Fruit fly (Drosophila melanogaster) whole organism, embryonic: ENCODE measurements around the gene Scox.
A peak's percentile ranks its signal among the peaks of the same experiment; 100 is the strongest.

Source experiments
- CG10209 ChIP-seq: fragments of 200-800 bp; sonication (Bioruptor generic); optimal IDR thresholded peaks from 3 replicates; lab custom pipeline; 2017; ENCODE audit warnings: missing biosample characterization, mild to moderate bottlenecking, missing genetic modification characterization, missing genetic modification reagents
- CG10431 ChIP-seq: fragments of 200-800 bp; sonication (Bioruptor generic); optimal IDR thresholded peaks from 3 replicates; lab custom pipeline; 2018; ENCODE audit warnings: missing biosample characterization, mild to moderate bottlenecking, missing genetic modification characterization
- CG11085 ChIP-seq: fragments of 200-800 bp; sonication (Bioruptor generic); IDR thresholded peaks from 2 replicates; pipeline ENCODE4 v1.3.6; 2022; ENCODE audit warnings: missing biosample characterization, missing genetic modification characterization
- CG11247 ChIP-seq: fragments of 200-800 bp; sonication (Bioruptor generic); IDR thresholded peaks from 2 replicates; pipeline ENCODE4 v1.3.6; 2022; ENCODE audit warnings: missing biosample characterization, missing genetic modification characterization
- CG13894 ChIP-seq: fragments of 200-800 bp; sonication (Bioruptor generic); optimal IDR thresholded peaks from 3 replicates; lab custom pipeline; 2018; ENCODE audit warnings: missing biosample characterization, mild to moderate bottlenecking, missing genetic modification characterization, moderate library complexity
- CG16863 ChIP-seq: fragments of 200-800 bp; sonication (Bioruptor generic); optimal IDR thresholded peaks from 3 replicates; lab custom pipeline; 2016; ENCODE audit warnings: missing biosample characterization, missing genetic modification characterization
- CG2712 ChIP-seq: fragments of 200-800 bp; optimal IDR thresholded peaks from 3 replicates; lab custom pipeline; 2019; ENCODE audit warnings: missing biosample characterization, mild to moderate bottlenecking, missing genetic modification characterization, moderate library complexity
- CG3065 ChIP-seq: fragments of 200-800 bp; sonication (Bioruptor generic); optimal IDR thresholded peaks from 2 replicates; lab custom pipeline; 2016; ENCODE audit warnings: missing biosample characterization, missing genetic modification characterization
- CG6175 ChIP-seq: fragments of 200-800 bp; sonication (Bioruptor generic); IDR thresholded peaks from 3 replicates; pipeline ENCODE4 v1.3.6; 2022; ENCODE audit warnings: missing biosample characterization, missing genetic modification characterization
- CG6254 ChIP-seq: fragments of 200-800 bp; sonication (Bioruptor generic); optimal IDR thresholded peaks from 3 replicates; lab custom pipeline; 2017; ENCODE audit warnings: mild to moderate bottlenecking, missing biosample characterization, missing genetic modification reagents, missing genetic modification characterization
- CG6272 ChIP-seq: fragments of 200-800 bp; sonication (Bioruptor generic); IDR thresholded peaks from 2 replicates; pipeline ENCODE4 v1.3.6; 2022; ENCODE audit warnings: missing biosample characterization, missing genetic modification characterization
- CG7745 ChIP-seq: fragments of 200-800 bp; sonication (Bioruptor generic); optimal IDR thresholded peaks from 2 replicates; lab custom pipeline; 2018; ENCODE audit warnings: missing biosample characterization, mild to moderate bottlenecking, missing genetic modification characterization, moderate library complexity
- CG8089 ChIP-seq: fragments of 200-800 bp; sonication (Bioruptor generic); optimal IDR thresholded peaks from 3 replicates; lab custom pipeline; 2016; ENCODE audit warnings: missing biosample characterization, missing genetic modification characterization
- CG8765 ChIP-seq: fragments of 200-800 bp; sonication (Bioruptor generic); IDR thresholded peaks from 2 replicates; pipeline ENCODE4 v1.3.6; 2022; ENCODE audit warnings: missing biosample characterization, missing genetic modification characterization
- CG9215 ChIP-seq: fragments of 200-800 bp; sonication (Bioruptor generic); IDR thresholded peaks from 2 replicates; pipeline ENCODE4 v1.3.6; 2022; ENCODE audit warnings: missing biosample characterization, missing genetic modification characterization
- CHES-1-like ChIP-seq: fragments of 200-800 bp; sonication (Bioruptor generic); optimal IDR thresholded peaks from 2 replicates; lab custom pipeline; 2016; ENCODE audit warnings: missing biosample characterization, missing genetic modification characterization
- Hr3 ChIP-seq: fragments of 200-800 bp; sonication (Bioruptor generic); optimal IDR thresholded peaks from 3 replicates; lab custom pipeline; 2016; ENCODE audit warnings: missing biosample characterization, missing genetic modification characterization
- Jarid2 ChIP-seq: fragments of 200-800 bp; sonication (Bioruptor generic); optimal IDR thresholded peaks from 3 replicates; lab custom pipeline; 2017; ENCODE audit warnings: mild to moderate bottlenecking, missing biosample characterization, missing genetic modification reagents, missing genetic modification characterization
- Opbp ChIP-seq: fragments of 200-800 bp; sonication (Bioruptor generic); IDR thresholded peaks from 3 replicates; pipeline ENCODE4 v1.3.6; 2022; ENCODE audit warnings: missing biosample characterization, missing genetic modification characterization; ENCODE audit not compliant: partially characterized antibody
- Ptx1 ChIP-seq: fragments of 200-800 bp; sonication (Bioruptor generic); IDR thresholded peaks from 2 replicates; pipeline ENCODE4 v1.3.6; 2022; ENCODE audit warnings: missing biosample characterization, missing genetic modification characterization
- Rfx ChIP-seq: fragments of 200-800 bp; sonication (Bioruptor generic); IDR thresholded peaks from 2 replicates; pipeline ENCODE4 v1.3.6; 2022; ENCODE audit warnings: missing biosample characterization, missing genetic modification characterization
- Scr ChIP-seq: fragments of 200-800 bp; sonication (Bioruptor generic); IDR thresholded peaks from 2 replicates; pipeline ENCODE4 v1.3.6; 2022; ENCODE audit warnings: missing biosample characterization, missing genetic modification characterization; ENCODE audit not compliant: partially characterized antibody
- Sry-β ChIP-seq: fragments of 200-800 bp; sonication (Bioruptor generic); optimal IDR thresholded peaks from 2 replicates; lab custom pipeline; 2018; ENCODE audit warnings: missing biosample characterization, mild to moderate bottlenecking, missing genetic modification characterization, moderate library complexity
- Taf1 ChIP-seq: fragments of 200-800 bp; sonication (Bioruptor generic); IDR thresholded peaks from 2 replicates; pipeline ENCODE4 v1.3.6; 2022; ENCODE audit warnings: missing biosample characterization, missing genetic modification characterization
- Trl ChIP-seq, 3 experiments: fragments of >200 bp in 2 of 3; fragments of 200-800 bp in 1 of 3; sonication (Bioruptor generic) in 1 of 3; optimal IDR thresholded peaks; 2 replicates in 1 of 3; 3 replicates in 2 of 3; lab custom pipeline; 2016 to 2017; ENCODE audit warnings: missing biosample characterization in 1 of 3, missing genetic modification characterization in 1 of 3
- amos ChIP-seq: fragments of 200-800 bp; sonication (Bioruptor generic); IDR thresholded peaks from 2 replicates; pipeline ENCODE4 v1.3.6; 2022; ENCODE audit warnings: missing biosample characterization, missing genetic modification characterization; ENCODE audit not compliant: partially characterized antibody
- az2 ChIP-seq: fragments of 200-800 bp; sonication (Bioruptor generic); optimal IDR thresholded peaks from 3 replicates; lab custom pipeline; 2016; ENCODE audit warnings: missing biosample characterization, missing genetic modification characterization
- bcd ChIP-seq: fragments of 200-800 bp; sonication (Bioruptor generic); optimal IDR thresholded peaks from 2 replicates; lab custom pipeline; 2017; ENCODE audit warnings: missing biosample characterization, mild to moderate bottlenecking, missing genetic modification characterization
- cas ChIP-seq: fragments of 200-800 bp; sonication (Bioruptor generic); IDR thresholded peaks from 2 replicates; pipeline ENCODE4 v1.3.6; 2022; ENCODE audit warnings: missing biosample characterization, missing genetic modification characterization
- danr ChIP-seq: fragments of 200-800 bp; sonication (Bioruptor generic); IDR thresholded peaks from 2 replicates; pipeline ENCODE4 v1.3.6; 2022; ENCODE audit warnings: missing biosample characterization, missing genetic modification characterization
- dati ChIP-seq: fragments of 200-800 bp; sonication (Bioruptor generic); IDR thresholded peaks from 2 replicates; pipeline ENCODE4 v1.3.6; 2022; ENCODE audit warnings: missing biosample characterization, missing genetic modification characterization
- dpn ChIP-seq, 2 experiments: fragments of 200-800 bp; sonication (Bioruptor generic); optimal IDR thresholded peaks; 3 replicates each; lab custom pipeline; 2016; ENCODE audit warnings: missing biosample characterization in 2 of 2, missing genetic modification characterization in 2 of 2
- fd64A ChIP-seq: fragments of 200-800 bp; sonication (Bioruptor generic); optimal IDR thresholded peaks from 3 replicates; lab custom pipeline; 2018; ENCODE audit warnings: missing biosample characterization, mild to moderate bottlenecking, missing genetic modification characterization
- ftz-f1 ChIP-seq: fragments of 200-800 bp; sonication (Bioruptor generic); optimal IDR thresholded peaks from 2 replicates; lab custom pipeline; 2016; ENCODE audit warnings: missing biosample characterization, missing genetic modification characterization
- gt ChIP-seq: fragments of 200-800 bp; sonication (Bioruptor generic); IDR thresholded peaks from 2 replicates; pipeline ENCODE4 v1.3.6; 2022; ENCODE audit warnings: missing biosample characterization, missing genetic modification characterization
- jing ChIP-seq: fragments of 200-800 bp; sonication (Bioruptor generic); optimal IDR thresholded peaks from 2 replicates; lab custom pipeline; 2018; ENCODE audit warnings: missing biosample characterization, mild to moderate bottlenecking, missing genetic modification characterization
- kay ChIP-seq: fragments of 200-800 bp; sonication (Bioruptor generic); optimal IDR thresholded peaks from 2 replicates; lab custom pipeline; 2016; ENCODE audit warnings: missing biosample characterization, missing genetic modification characterization
- kni ChIP-seq: fragments of 200-800 bp; sonication (Bioruptor generic); optimal IDR thresholded peaks from 3 replicates; lab custom pipeline; 2017; ENCODE audit warnings: mild to moderate bottlenecking, missing biosample characterization, missing genetic modification reagents, missing genetic modification characterization
- lab ChIP-seq: fragments of 200-800 bp; sonication (Bioruptor generic); optimal IDR thresholded peaks from 3 replicates; lab custom pipeline; 2017; ENCODE audit warnings: missing biosample characterization, missing genetic modification characterization, mild to moderate bottlenecking, moderate library complexity, missing genetic modification reagents
- lov ChIP-seq, 2 experiments: fragments of 200-800 bp in 1 of 2; fragments of >200 bp in 1 of 2; sonication (Bioruptor generic) in 1 of 2; IDR thresholded peaks in 1 of 2; optimal IDR thresholded peaks in 1 of 2; 2 replicates in 1 of 2; 3 replicates in 1 of 2; pipeline versions ENCODE4 v1.3.6 to Lab custom; 2017 to 2022; ENCODE audit warnings: missing biosample characterization in 1 of 2, missing genetic modification characterization in 1 of 2
- oc ChIP-seq: fragments of 200-800 bp; sonication (Bioruptor generic); optimal IDR thresholded peaks from 2 replicates; lab custom pipeline; 2018; ENCODE audit warnings: missing biosample characterization, mild to moderate bottlenecking, missing genetic modification characterization, moderate library complexity
- schlank ChIP-seq: fragments of 200-800 bp; sonication (Bioruptor generic); optimal IDR thresholded peaks from 2 replicates; lab custom pipeline; 2018; ENCODE audit warnings: missing biosample characterization, mild to moderate bottlenecking, missing genetic modification characterization
- shn ChIP-seq: fragments of 200-800 bp; sonication (Bioruptor generic); optimal IDR thresholded peaks from 3 replicates; lab custom pipeline; 2016; ENCODE audit warnings: missing biosample characterization, missing genetic modification characterization
- trh ChIP-seq: fragments of 200-800 bp; sonication (Bioruptor generic); optimal IDR thresholded peaks from 2 replicates; lab custom pipeline; 2016; ENCODE audit warnings: missing biosample characterization, missing genetic modification characterization
- tup ChIP-seq: fragments of 200-800 bp; sonication (Bioruptor generic); optimal IDR thresholded peaks from 2 replicates; lab custom pipeline; 2016; ENCODE audit warnings: missing biosample characterization, mild to moderate bottlenecking, missing genetic modification characterization, moderate library complexity
- tx ChIP-seq: fragments of 200-800 bp; sonication (Bioruptor generic); optimal IDR thresholded peaks from 2 replicates; lab custom pipeline; 2016; ENCODE audit warnings: missing biosample characterization, missing genetic modification characterization
- zf30C ChIP-seq: fragments of 200-800 bp; sonication (Bioruptor generic); optimal IDR thresholded peaks from 3 replicates; lab custom pipeline; 2018; ENCODE audit warnings: missing biosample characterization, mild to moderate bottlenecking, missing genetic modification characterization

The Scox gene

dm6 chr2L:4997401-4998259 lies 28.9 kb upstream of the Scox start (continued):
- TF ChIP-seq az2 (GFP tag; lab: Kevin White, UChicago) (peak; percentile 99), CG16863 (GFP tag; lab: Kevin White, UChicago) (peak; percentile 99), CG10431 (GFP tag; lab: Kevin White, UChicago) (peak; percentile 97), Opbp (GFP tag; lab: Robert Waterston, UW) (peak; percentile 66; the same call in 2 of the 3 replicates), CG8089 (GFP tag; lab: Kevin White, UChicago) (peak; percentile 99), CG2712 (tag; lab: Kevin White, UChicago) (peak; percentile 99), Hr3 (GFP tag; lab: Kevin White, UChicago) (peak; percentile 99), Rfx (peak; percentile 100), CG8765 (peak; percentile 99), tx (GFP tag; lab: Kevin White, UChicago) (peak; percentile 99), oc (tag; lab: Kevin White, UChicago) (peak; percentile 99), CG10209 (GFP tag; lab: Kevin White, UChicago) (peak; percentile 99), shn (peak; percentile 100), gt (peak; percentile 98), danr (peak; percentile 99), bcd (GFP tag; lab: Kevin White, UChicago) (peak; percentile 99), kni (peak; percentile 96), Ptx1 (GFP tag; lab: Robert Waterston, UW) (peak; percentile 99), CG11247 (GFP tag; lab: Robert Waterston, UW) (peak; percentile 99), CG11085 (peak; percentile 99), trh (GFP tag; lab: Kevin White, UChicago) (peak; percentile 98), dati (GFP tag; lab: Robert Waterston, UW) (peak; percentile 99), CG7745 (peak; percentile 88), cas (GFP tag; lab: Robert Waterston, UW) (peak; percentile 98), CG6254 (GFP tag; lab: Kevin White, UChicago) (peak; percentile 97), zf30C (no peak), CG9215 (peak; percentile 98), Trl (optimal IDR thresholded peaks at IDR 0.05; lab: Kevin White, UChicago) (peak; percentile 91 to 94), Trl (GFP tag; optimal IDR thresholded peaks at IDR 0.05; lab: Kevin White, UChicago) (peak; percentile 99), ftz-f1 (GFP tag; lab: Kevin White, UChicago) (peak; percentile 88), lab (peak; percentile 99), kay (GFP tag; lab: Kevin White, UChicago) (peak; percentile 97), amos (GFP tag; lab: Robert Waterston, UW) (no peak), tup (GFP tag; lab: Kevin White, UChicago) (peak; percentile 98), CG6175 (GFP tag; lab: Robert Waterston, UW) (peak; percentile 98), CG3065 (GFP tag; lab: Kevin White, UChicago) (peak; percentile 98), lov (optimal IDR thresholded peaks at IDR 0.05; lab: Kevin White, UChicago) (no peak), lov (GFP tag; IDR thresholded peaks at IDR 0.05; lab: Robert Waterston, UW) (peak; percentile 98), Sry-β (peak; percentile 78), Scr (GFP tag; lab: Robert Waterston, UW) (peak; percentile 39; the same call in 1 of the 2 replicates), CG6272 (GFP tag; lab: Robert Waterston, UW) (peak; percentile 99), fd64A (GFP tag; lab: Kevin White, UChicago) (peak; percentile 98), Jarid2 (GFP tag; lab: Kevin White, UChicago) (peak; percentile 94), jing (GFP tag; lab: Kevin White, UChicago) (peak; percentile 99), CG13894 (tag; lab: Kevin White, UChicago) (peak; percentile 97), CHES-1-like (GFP tag; lab: Kevin White, UChicago) (peak; percentile 99), dpn (GFP tag; optimal IDR thresholded peaks at IDR 0.05; lab: Kevin White, UChicago) (peak; percentile 99), Taf1 (GFP tag; lab: Robert Waterston, UW) (peak; percentile 97), schlank (peak; percentile 96)
